Worm (Caenorhabditis elegans): ENCODE data around the gene col-20.

col-20 gene

ce11 chrII:4883412-4883811 is 12.8 kb upstream of the col-20 start, which contains the start of gene gst-8:
Gene gst-8 (plus strand): TSS chrII:4883712.
- no peak for TF ChIP-seq tbx-2 (tag; optimal IDR thresholded peaks at IDR 0.05)
- no peak for TF ChIP-seq sox-4 (tag; optimal IDR thresholded peaks at IDR 0.05)
- TF ChIP-seq pha-4 (tag; optimal IDR thresholded peaks at IDR 0.05): no peak
- TF ChIP-seq ama-1 (optimal IDR thresholded peaks at IDR 0.05): no peak
- TF ChIP-seq ceh-45 (GFP tag; IDR thresholded peaks at IDR 0.05): no peak
- TF ChIP-seq nhr-232 (tag; optimal IDR thresholded peaks at IDR 0.05): no peak
- TF ChIP-seq ref-2 (tag; optimal IDR thresholded peaks at IDR 0.05): no peak
- TF ChIP-seq ttx-3 (tag; optimal IDR thresholded peaks at IDR 0.05): no peak
- no peak for TF ChIP-seq dmd-4 (tag; optimal IDR thresholded peaks at IDR 0.05; ENCODE audit: borderline replicate concordance)

- TF ChIP-seq tbx-2 (tag; optimal IDR thresholded peaks at IDR 0.05): no peak
- TF ChIP-seq mec-3 (tag; optimal IDR thresholded peaks at IDR 0.05; ENCODE audit: borderline replicate concordance): no peak
- TF ChIP-seq ttx-3 (tag; optimal IDR thresholded peaks at IDR 0.05): no peak
- TF ChIP-seq hlh-15 (tag; optimal IDR thresholded peaks at IDR 0.05): no peak
- TF ChIP-seq sdc-2 (tag; optimal IDR thresholded peaks at IDR 0.05): no peak
- TF ChIP-seq ceh-31 (tag; optimal IDR thresholded peaks at IDR 0.05): no peak
- no peak for TF ChIP-seq Y22D7AL.16 (tag; optimal IDR thresholded peaks at IDR 0.05)
- TF ChIP-seq K09A11.1 (tag; optimal IDR thresholded peaks at IDR 0.05; ENCODE audit: insufficient read depth): no peak
- TF ChIP-seq unc-3 (GFP tag; conservative IDR thresholded peaks at IDR 0.05): no peak
- TF ChIP-seq unc-3 (tag; optimal IDR thresholded peaks at IDR 0.05): no peak
- TF ChIP-seq syd-9 (tag; optimal IDR thresholded peaks at IDR 0.05): no peak
- TF ChIP-seq pag-3 (tag; optimal IDR thresholded peaks at IDR 0.05; ENCODE audit: borderline replicate concordance): no peak
- no peak for TF ChIP-seq sox-2 (GFP tag; IDR thresholded peaks at IDR 0.05)
- no peak for TF ChIP-seq ceh-2 (tag; optimal IDR thresholded peaks at IDR 0.05)
- no peak for TF ChIP-seq rnt-1 (tag; optimal IDR thresholded peaks at IDR 0.05)
- TF ChIP-seq gmeb-2 (tag; optimal IDR thresholded peaks at IDR 0.05): no peak
- TF ChIP-seq ref-2 (tag; optimal IDR thresholded peaks at IDR 0.05): no peak
- TF ChIP-seq dve-1 (tag; optimal IDR thresholded peaks at IDR 0.05): no peak
- no peak for TF ChIP-seq unc-86 (tag; optimal IDR thresholded peaks at IDR 0.05)
These were observed 11.9 kb upstream of the col-20 start for ce11 chrII:4882498-4882897.

DNA sequence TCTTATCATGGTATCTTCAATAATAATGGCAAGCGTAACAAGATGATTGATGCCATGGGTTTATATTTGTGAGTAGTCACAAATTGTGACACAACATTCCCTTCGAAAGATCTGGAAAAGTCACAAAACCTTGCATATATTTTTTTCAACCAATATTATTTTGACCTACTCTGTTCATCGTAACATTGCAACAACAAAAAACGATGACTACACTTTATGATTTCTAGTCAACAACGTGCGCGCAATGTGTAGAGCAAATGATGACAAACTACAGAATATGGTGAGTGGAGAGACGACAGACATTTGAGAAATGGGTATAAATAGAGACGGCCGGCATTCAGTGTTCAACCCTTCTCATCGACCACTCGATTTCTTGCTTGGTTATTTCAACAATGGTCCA is 11.1 kb upstream of the col-20 start, which contains the start of gene gst-7:
Gene gst-7, plus strand, starts transcription at position 336 of the 400 bp plus-strand sequence.
- no peak for TF ChIP-seq nhr-11 (tag; optimal IDR thresholded peaks at IDR 0.05)
- peak; percentile 59 for TF ChIP-seq elt-2 (tag; optimal IDR thresholded peaks at IDR 0.05)
- TF ChIP-seq ahr-1 (tag; optimal IDR thresholded peaks at IDR 0.05): no peak
- TF ChIP-seq sdc-2 (tag; optimal IDR thresholded peaks at IDR 0.05): no peak
- no peak for TF ChIP-seq dve-1 (tag; optimal IDR thresholded peaks at IDR 0.05)
- TF ChIP-seq T23F11.4 (GFP tag; optimal IDR thresholded peaks at IDR 0.05): no peak
- no peak for TF ChIP-seq unc-42 (tag; optimal IDR thresholded peaks at IDR 0.05)

- TF ChIP-seq tbx-2 (tag; optimal IDR thresholded peaks at IDR 0.05): no peak
- peak; percentile 30 for TF ChIP-seq elt-2 (tag; optimal IDR thresholded peaks at IDR 0.05)
- no peak for TF ChIP-seq unc-3 (GFP tag; conservative IDR thresholded peaks at IDR 0.05)
- no peak for TF ChIP-seq unc-3 (tag; optimal IDR thresholded peaks at IDR 0.05)
- no peak for TF ChIP-seq fax-1 (tag; optimal IDR thresholded peaks at IDR 0.05)
These were observed 9.0 kb upstream of the col-20 start, which contains the start of gene gst-6 for ce11 chrII:4879629-4880028. Gene gst-6 (plus strand): TSS chrII:4879891.

- TF ChIP-seq hlh-30 (tag; optimal IDR thresholded peaks at IDR 0.05; ENCODE audit: insufficient read depth): no peak
- TF ChIP-seq rnt-1 (tag; optimal IDR thresholded peaks at IDR 0.05): no peak
- no peak for TF ChIP-seq ceh-6 (GFP tag; optimal IDR thresholded peaks at IDR 0.05)
- no peak for TF ChIP-seq fkh-10 (GFP tag; optimal IDR thresholded peaks at IDR 0.05)
- no peak for TF ChIP-seq nhr-11 (tag; optimal IDR thresholded peaks at IDR 0.05)
- no peak for TF ChIP-seq ztf-16 (tag; optimal IDR thresholded peaks at IDR 0.05)
- TF ChIP-seq gmeb-2 (tag; optimal IDR thresholded peaks at IDR 0.05): no peak
- TF ChIP-seq nfya-1 (tag; optimal IDR thresholded peaks at IDR 0.05): no peak
- no peak for TF ChIP-seq hlh-13 (GFP tag; optimal IDR thresholded peaks at IDR 0.05)
- no peak for TF ChIP-seq lin-11 (tag; optimal IDR thresholded peaks at IDR 0.05)
- TF ChIP-seq hlh-15 (tag; optimal IDR thresholded peaks at IDR 0.05): no peak
- no peak for TF ChIP-seq elt-2 (tag; optimal IDR thresholded peaks at IDR 0.05)
- no peak for TF ChIP-seq ceh-34 (tag; optimal IDR thresholded peaks at IDR 0.05)
- TF ChIP-seq dve-1 (tag; optimal IDR thresholded peaks at IDR 0.05): no peak
- no peak for TF ChIP-seq sox-2 (GFP tag; IDR thresholded peaks at IDR 0.05)
- TF ChIP-seq mec-3 (tag; optimal IDR thresholded peaks at IDR 0.05; ENCODE audit: borderline replicate concordance): no peak
These were observed 5.5 kb upstream of the col-20 start, which contains the start of gene F11G11.13 for ce11 chrII:4876091-4876490. Gene F11G11.13 (minus strand): TSS chrII:4876179.

Data from whole organism, late embryonic.